Fruit fly (Drosophila melanogaster) whole organism, pupa: ENCODE measurements around the gene CG10730.
A peak's percentile ranks its signal among the peaks of the same experiment; 100 is the strongest.

Source experiments
- CG10348 ChIP-seq: fragments of 200-800 bp; sonication (Bioruptor generic); IDR thresholded peaks from 2 replicates; pipeline ENCODE4 v1.3.6; 2022; ENCODE audit warnings: missing biosample characterization, missing genetic modification characterization
- CG12605 ChIP-seq: fragments of 200-800 bp; sonication (Bioruptor generic); IDR thresholded peaks from 2 replicates; pipeline ENCODE4 v1.3.6; 2022; ENCODE audit warnings: missing biosample characterization, missing genetic modification characterization
- CG14655 ChIP-seq: fragments of 200-800 bp; sonication (Bioruptor generic); optimal IDR thresholded peaks from 3 replicates; lab custom pipeline; 2017; ENCODE audit warnings: mild to moderate bottlenecking, missing biosample characterization, missing genetic modification reagents, missing genetic modification characterization
- CG15710 ChIP-seq: fragments of 200-800 bp; sonication (Bioruptor generic); optimal IDR thresholded peaks from 2 replicates; lab custom pipeline; 2018; ENCODE audit warnings: missing biosample characterization, mild to moderate bottlenecking, missing genetic modification characterization, moderate library complexity
- CG17806 ChIP-seq: fragments of 200-800 bp; sonication (Bioruptor generic); optimal IDR thresholded peaks from 2 replicates; lab custom pipeline; 2018; ENCODE audit warnings: missing biosample characterization, mild to moderate bottlenecking, missing genetic modification characterization, moderate library complexity
- CG32121 ChIP-seq: fragments of 200-800 bp; sonication (Bioruptor generic); IDR thresholded peaks from 2 replicates; pipeline ENCODE4 v1.3.6; 2022; ENCODE audit warnings: missing biosample characterization, missing genetic modification characterization
- CG4496 ChIP-seq: fragments of 200-800 bp; sonication (Bioruptor generic); IDR thresholded peaks from 3 replicates; pipeline ENCODE4 v1.3.6; 2022; ENCODE audit warnings: missing biosample characterization, missing genetic modification characterization
- CG9948 ChIP-seq: fragments of 200-800 bp; sonication (Bioruptor generic); optimal IDR thresholded peaks from 2 replicates; lab custom pipeline; 2018; ENCODE audit warnings: missing biosample characterization, mild to moderate bottlenecking, missing genetic modification characterization, moderate library complexity
- EcR ChIP-seq: fragments of 200-800 bp; sonication (Bioruptor generic); optimal IDR thresholded peaks from 3 replicates; lab custom pipeline; 2019; ENCODE audit warnings: missing biosample characterization, missing genetic modification characterization, mild to moderate bottlenecking, moderate library complexity, missing genetic modification reagents
- Ets98B ChIP-seq: fragments of 200-800 bp; sonication (Bioruptor generic); IDR thresholded peaks from 2 replicates; pipeline ENCODE4 v1.3.6; 2022; ENCODE audit warnings: missing biosample characterization, missing genetic modification characterization
- Pif1A ChIP-seq: fragments of 200-800 bp; sonication (Bioruptor generic); optimal IDR thresholded peaks from 3 replicates; lab custom pipeline; 2016; ENCODE audit warnings: missing biosample characterization, missing genetic modification characterization
- Pif1B ChIP-seq: fragments of 200-800 bp; sonication (Bioruptor generic); optimal IDR thresholded peaks from 3 replicates; lab custom pipeline; 2016; ENCODE audit warnings: missing biosample characterization, missing genetic modification characterization
- gl ChIP-seq: fragments of 200-800 bp; sonication (Bioruptor generic); optimal IDR thresholded peaks from 2 replicates; lab custom pipeline; 2018; ENCODE audit warnings: missing biosample characterization, mild to moderate bottlenecking, missing genetic modification characterization
- rn ChIP-seq: fragments of 200-800 bp; sonication (Bioruptor generic); IDR thresholded peaks from 2 replicates; pipeline ENCODE4 v1.3.6; 2022; ENCODE audit warnings: missing biosample characterization, missing genetic modification characterization

DNA sequence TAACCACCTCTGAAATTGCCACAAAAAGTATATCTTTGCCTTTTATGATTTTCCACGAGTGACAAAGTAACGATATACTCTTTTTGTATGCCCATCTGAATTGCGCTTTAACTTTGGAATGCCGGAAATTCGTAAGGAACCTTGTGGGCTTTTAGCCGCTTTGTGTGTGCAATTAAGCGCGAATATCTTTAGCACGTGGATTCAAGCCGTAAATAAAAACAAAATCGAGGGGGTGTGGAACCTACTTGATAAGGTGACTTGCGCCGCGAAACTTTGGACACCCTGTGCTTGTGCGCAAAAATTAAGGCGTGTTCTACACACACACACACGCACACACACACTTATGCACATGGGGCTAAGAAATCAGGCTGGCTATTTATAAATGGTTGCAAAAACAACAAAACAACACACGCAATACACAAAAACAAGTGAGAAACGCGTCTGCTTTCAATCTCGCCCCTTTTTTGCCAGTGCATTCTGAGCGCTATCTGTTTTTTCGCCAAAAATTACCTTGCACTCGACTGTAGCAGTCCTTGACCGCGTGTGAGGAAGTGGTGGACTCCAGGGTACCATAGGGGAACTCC lies 12.2 kb upstream of the CG10730 start:
- TF ChIP-seq gl: no peak
- TF ChIP-seq CG32121: peak; percentile 28
- no peak for TF ChIP-seq CG4496 (GFP tag; lab: Robert Waterston, UW)
- no peak for TF ChIP-seq rn (GFP tag; lab: Robert Waterston, UW)
- no peak for TF ChIP-seq CG15710 (tag; lab: Kevin White, UChicago)
- TF ChIP-seq CG14655 (GFP tag; lab: Kevin White, UChicago): no peak
- no peak for TF ChIP-seq CG9948
- no peak for TF ChIP-seq Pif1B (GFP tag; lab: Kevin White, UChicago)
- TF ChIP-seq EcR (GFP tag; lab: Kevin White, UChicago): no peak
- no peak for TF ChIP-seq CG10348 (GFP tag; lab: Robert Waterston, UW)
- TF ChIP-seq CG17806 (tag; lab: Kevin White, UChicago): no peak
- peak; percentile 64; the same call in 1 of the 2 replicates for TF ChIP-seq CG12605
- no peak for TF ChIP-seq Ets98B (GFP tag; lab: Robert Waterston, UW)
- TF ChIP-seq Pif1A (GFP tag; lab: Kevin White, UChicago): no peak
